Worm (Caenorhabditis elegans): ENCODE measurements around the gene F14F8.9.
"Not testable (repeated sequence)": the region's sequence is repeated elsewhere in the genome, so short reads cannot be mapped to it uniquely, and the experiment has no call there.

F14F8.9 gene

ce11 chrV:16660816-16661215 lies 7.6 kb downstream of the F14F8.9 start, which contains the start of gene Y70C5B.2:
Gene Y70C5B.2 (minus strand): TSS chrV:16660916.
- TF ChIP-seq flt-1 (GFP tag; IDR thresholded peaks at IDR 0.05); cog-1 (tag; optimal IDR thresholded peaks at IDR 0.05); ztf-23 (GFP tag; IDR thresholded peaks at IDR 0.05): not testable (repeated sequence)

ce11 chrV:16654242-16654641 lies 14.1 kb downstream of the F14F8.9 start, which contains the start of gene W06G6.15:
Gene W06G6.15 (plus strand): TSS chrV:16654542.
- TF ChIP-seq ref-1 (GFP tag; conservative IDR thresholded peaks at IDR 0.05); klf-2 (GFP tag; conservative IDR thresholded peaks at IDR 0.05); tab-1 (GFP tag; IDR thresholded peaks at IDR 0.05): not testable (repeated sequence)

DNA sequence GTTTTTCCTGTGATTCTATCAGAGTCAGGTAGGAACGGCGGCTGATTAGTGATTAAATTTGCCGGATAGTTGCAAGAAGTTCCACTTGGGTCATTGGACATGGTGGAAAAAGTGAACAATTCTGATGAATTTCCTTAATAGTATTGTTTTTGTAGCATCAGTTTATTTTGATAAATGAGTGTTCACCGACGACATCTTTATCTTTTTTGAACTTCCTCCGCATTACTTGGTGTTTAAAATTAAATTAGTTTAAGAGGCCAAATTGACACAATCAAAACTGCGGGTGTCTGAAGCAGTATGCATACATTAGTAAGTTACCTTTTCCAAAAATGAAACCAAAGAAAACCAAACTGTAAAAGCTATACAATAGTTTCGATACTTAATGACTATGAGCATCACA lies 19.2 kb downstream of the F14F8.9 start, which contains the start of gene W06G6.11:
TSS of gene W06G6.11 (minus strand) at position 101 of the 400 bp plus-strand sequence.
- TF ChIP-seq ztf-29 (GFP tag; IDR thresholded peaks at IDR 0.05); flt-1 (GFP tag; IDR thresholded peaks at IDR 0.05); klf-2 (GFP tag; conservative IDR thresholded peaks at IDR 0.05): not testable (repeated sequence)

- TF ChIP-seq ztf-23 (GFP tag; IDR thresholded peaks at IDR 0.05), result no peak
- TF ChIP-seq tab-1 (GFP tag; IDR thresholded peaks at IDR 0.05), result no peak
- TF ChIP-seq ztf-29 (GFP tag; IDR thresholded peaks at IDR 0.05), result no peak
- TF ChIP-seq cog-1 (tag; optimal IDR thresholded peaks at IDR 0.05), result no peak
- no peak for TF ChIP-seq flt-1 (GFP tag; IDR thresholded peaks at IDR 0.05)
- no peak for TF ChIP-seq ref-1 (GFP tag; conservative IDR thresholded peaks at IDR 0.05)
- no peak for TF ChIP-seq klf-2 (GFP tag; conservative IDR thresholded peaks at IDR 0.05)
- TF ChIP-seq T22C8.4 (GFP tag; IDR thresholded peaks at IDR 0.05), result no peak
- TF ChIP-seq med-1 (GFP tag; optimal IDR thresholded peaks at IDR 0.05; ENCODE audit: insufficient read depth), result no peak
Measured at ce11 chrV:16648317-16649018, 19.9 kb downstream of the F14F8.9 start, which contains the start of gene W06G6.20. Gene W06G6.20 (minus strand): TSS chrV:16648367.

- no peak for TF ChIP-seq ref-1 (GFP tag; conservative IDR thresholded peaks at IDR 0.05)
- no peak for TF ChIP-seq flt-1 (GFP tag; IDR thresholded peaks at IDR 0.05)
- no peak for TF ChIP-seq med-1 (GFP tag; optimal IDR thresholded peaks at IDR 0.05; ENCODE audit: insufficient read depth)
Measured at ce11 chrV:16647093-16647492, 21.3 kb downstream of the F14F8.9 start, which contains the start of gene W06G6.10. Gene W06G6.10 (minus strand): TSS chrV:16647193.

DNA sequence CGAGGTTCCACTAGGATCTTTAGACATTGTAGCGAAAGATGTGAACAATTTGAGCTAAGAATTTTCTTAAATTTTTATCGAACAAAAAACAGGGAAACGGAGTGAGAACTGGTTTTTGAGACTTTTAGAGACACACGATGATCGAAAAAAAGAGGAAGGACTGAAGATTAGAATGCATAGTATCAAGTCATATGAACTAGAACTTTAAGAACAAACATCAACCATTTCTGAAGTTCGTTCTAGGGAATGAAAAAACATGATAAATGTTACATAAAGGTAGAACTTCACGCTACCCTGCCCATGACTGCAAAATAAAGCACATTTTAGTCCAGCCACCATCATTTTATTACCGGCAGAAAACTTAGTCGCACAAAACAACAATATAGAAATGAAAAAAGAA lies 22.0 kb downstream of the F14F8.9 start, which contains the start of gene W06G6.9:
TSS of gene W06G6.9 (minus strand) at position 101 of the 400 bp plus-strand sequence.
- no peak for TF ChIP-seq flt-1 (GFP tag; IDR thresholded peaks at IDR 0.05)
- no peak for TF ChIP-seq T22C8.4 (GFP tag; IDR thresholded peaks at IDR 0.05)
- no peak for TF ChIP-seq klf-2 (GFP tag; conservative IDR thresholded peaks at IDR 0.05)
- TF ChIP-seq med-1 (GFP tag; optimal IDR thresholded peaks at IDR 0.05; ENCODE audit: insufficient read depth), result no peak
- TF ChIP-seq ref-1 (GFP tag; conservative IDR thresholded peaks at IDR 0.05), result no peak
- no peak for TF ChIP-seq ztf-23 (GFP tag; IDR thresholded peaks at IDR 0.05)
- no peak for TF ChIP-seq ztf-29 (GFP tag; IDR thresholded peaks at IDR 0.05)
- TF ChIP-seq cog-1 (tag; optimal IDR thresholded peaks at IDR 0.05), result no peak
- no peak for TF ChIP-seq tab-1 (GFP tag; IDR thresholded peaks at IDR 0.05)

DNA sequence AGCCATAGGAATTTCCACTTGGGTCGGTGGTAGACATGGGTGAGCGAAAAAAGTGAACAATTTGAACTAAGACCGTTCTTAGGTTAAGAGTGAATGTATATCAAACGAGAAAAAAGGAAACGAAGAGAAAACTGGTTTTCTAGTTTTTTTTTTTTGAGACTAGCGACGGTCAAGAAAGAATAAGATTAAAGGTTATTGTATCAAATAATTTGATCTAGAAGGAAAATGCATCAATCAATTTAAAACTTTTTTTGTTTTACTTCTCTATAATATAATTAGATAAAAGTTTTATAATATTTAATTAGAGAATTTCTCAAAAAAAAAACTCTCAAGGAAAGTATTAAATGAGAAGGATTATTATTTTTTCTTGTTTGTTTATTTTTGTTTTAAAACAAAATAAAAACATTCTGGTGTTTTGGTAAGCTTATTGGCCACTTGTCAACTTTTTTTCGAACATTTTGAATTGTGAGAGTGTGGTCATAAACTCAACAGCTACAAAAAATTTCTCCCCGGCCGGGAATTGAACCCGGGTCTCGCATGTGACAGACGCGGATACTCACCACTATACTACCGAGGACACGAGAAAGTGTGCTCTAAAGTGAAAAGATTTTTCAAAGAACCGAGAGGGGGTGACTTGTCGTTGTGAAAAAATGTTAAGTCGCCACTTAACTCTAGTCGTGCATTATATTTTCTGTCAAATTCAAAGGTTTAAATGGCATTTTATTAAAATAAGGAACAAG lies 23.0 kb downstream of the F14F8.9 start, which contains the start of gene W06G6.17:
TSS of gene W06G6.17 (minus strand) at position 51 of the 740 bp plus-strand sequence.
- TF ChIP-seq ztf-23 (GFP tag; IDR thresholded peaks at IDR 0.05), result no peak
- TF ChIP-seq T22C8.4 (GFP tag; IDR thresholded peaks at IDR 0.05), result no peak
- no peak for TF ChIP-seq cog-1 (tag; optimal IDR thresholded peaks at IDR 0.05)
- TF ChIP-seq klf-2 (GFP tag; conservative IDR thresholded peaks at IDR 0.05), result no peak
- TF ChIP-seq ref-1 (GFP tag; conservative IDR thresholded peaks at IDR 0.05), result no peak
- TF ChIP-seq tab-1 (GFP tag; IDR thresholded peaks at IDR 0.05), result no peak
- no peak for TF ChIP-seq flt-1 (GFP tag; IDR thresholded peaks at IDR 0.05)
- TF ChIP-seq ztf-29 (GFP tag; IDR thresholded peaks at IDR 0.05), result no peak
- TF ChIP-seq med-1 (GFP tag; optimal IDR thresholded peaks at IDR 0.05; ENCODE audit: insufficient read depth), result no peak

DNA sequence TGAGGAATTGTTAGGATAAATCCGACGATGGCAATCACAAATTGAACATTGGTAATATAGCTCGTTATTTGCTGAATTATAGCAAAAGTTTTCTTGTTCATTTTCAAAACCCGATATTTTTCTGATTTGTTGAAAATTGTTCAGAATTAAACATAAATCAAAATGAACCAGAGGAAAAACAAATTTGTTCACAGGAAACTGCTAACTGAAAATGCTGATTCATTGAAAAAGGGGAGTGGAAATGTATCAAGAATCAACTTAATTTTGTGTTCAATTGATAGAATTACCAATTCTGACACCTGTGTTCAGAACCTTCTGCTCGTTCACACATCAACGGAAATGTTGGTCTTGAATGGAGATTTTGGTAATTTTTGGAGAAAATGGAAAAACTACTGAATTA lies 24.8 kb downstream of the F14F8.9 start, which contains the start of gene srw-77:
TSS of gene srw-77 (minus strand) at position 101 of the 400 bp plus-strand sequence.
- TF ChIP-seq med-1 (GFP tag; optimal IDR thresholded peaks at IDR 0.05; ENCODE audit: insufficient read depth), result no peak
- TF ChIP-seq ztf-23 (GFP tag; IDR thresholded peaks at IDR 0.05), result no peak
- TF ChIP-seq cog-1 (tag; optimal IDR thresholded peaks at IDR 0.05), result no peak
- no peak for TF ChIP-seq T22C8.4 (GFP tag; IDR thresholded peaks at IDR 0.05)
- TF ChIP-seq klf-2 (GFP tag; conservative IDR thresholded peaks at IDR 0.05), result no peak
- TF ChIP-seq tab-1 (GFP tag; IDR thresholded peaks at IDR 0.05), result no peak
- no peak for TF ChIP-seq ztf-29 (GFP tag; IDR thresholded peaks at IDR 0.05)
- TF ChIP-seq ref-1 (GFP tag; conservative IDR thresholded peaks at IDR 0.05), result no peak

- no peak for TF ChIP-seq cog-1 (tag; optimal IDR thresholded peaks at IDR 0.05)
- no peak for TF ChIP-seq T22C8.4 (GFP tag; IDR thresholded peaks at IDR 0.05)
- no peak for TF ChIP-seq klf-2 (GFP tag; conservative IDR thresholded peaks at IDR 0.05)
- TF ChIP-seq ref-1 (GFP tag; conservative IDR thresholded peaks at IDR 0.05), result no peak
- no peak for TF ChIP-seq flt-1 (GFP tag; IDR thresholded peaks at IDR 0.05)
- no peak for TF ChIP-seq med-1 (GFP tag; optimal IDR thresholded peaks at IDR 0.05; ENCODE audit: insufficient read depth)
- TF ChIP-seq ztf-29 (GFP tag; IDR thresholded peaks at IDR 0.05), result no peak
- no peak for TF ChIP-seq ztf-23 (GFP tag; IDR thresholded peaks at IDR 0.05)
- no peak for TF ChIP-seq tab-1 (GFP tag; IDR thresholded peaks at IDR 0.05)
Measured at ce11 chrV:16640366-16640765, 28.0 kb downstream of the F14F8.9 start.

All from whole organism, midembryonic.